Fruit fly (Drosophila melanogaster) whole organism, embryonic: ENCODE data around the gene not.

Experiments used
- Atf6 ChIP-seq: fragments of 200-800 bp; sonication (Bioruptor generic); IDR thresholded peaks from 2 replicates; pipeline ENCODE4 v1.3.6; 2022; ENCODE audit warnings: missing biosample characterization, missing genetic modification characterization
- Blimp-1 ChIP-seq: fragments of 200-800 bp; sonication (Bioruptor generic); optimal IDR thresholded peaks from 3 replicates; lab custom pipeline; 2018; ENCODE audit warnings: missing biosample characterization, missing genetic modification characterization, mild to moderate bottlenecking, moderate library complexity, missing genetic modification reagents
- CG10462 ChIP-seq: fragments of 200-800 bp; sonication (Bioruptor generic); optimal IDR thresholded peaks from 2 replicates; lab custom pipeline; 2016; ENCODE audit warnings: missing biosample characterization, missing genetic modification characterization
- CG10543 ChIP-seq: fragments of 200-800 bp; sonication (Bioruptor generic); optimal IDR thresholded peaks from 3 replicates; lab custom pipeline; 2017; ENCODE audit warnings: missing biosample characterization, mild to moderate bottlenecking, missing genetic modification characterization, moderate library complexity
- CG10565 ChIP-seq: fragments of 200-800 bp; sonication (Bioruptor generic); optimal IDR thresholded peaks from 3 replicates; lab custom pipeline; 2016; ENCODE audit warnings: missing biosample characterization, mild to moderate bottlenecking, missing genetic modification characterization
- CG11504 ChIP-seq: fragments of 200-800 bp; sonication (Bioruptor generic); optimal IDR thresholded peaks from 3 replicates; lab custom pipeline; 2019; ENCODE audit warnings: missing biosample characterization, mild to moderate bottlenecking, missing genetic modification characterization, moderate library complexity
- CG12104 ChIP-seq: fragments of 200-800 bp; sonication (Bioruptor generic); optimal IDR thresholded peaks from 3 replicates; lab custom pipeline; 2016; ENCODE audit warnings: missing biosample characterization, missing genetic modification characterization
- CG14014 ChIP-seq: fragments of 200-800 bp; sonication (Bioruptor generic); IDR thresholded peaks from 2 replicates; pipeline ENCODE4 v1.3.6; 2022; ENCODE audit warnings: missing biosample characterization, missing genetic modification characterization
- CG15073 ChIP-seq: fragments of 200-800 bp; sonication (Bioruptor generic); optimal IDR thresholded peaks from 2 replicates; lab custom pipeline; 2016; ENCODE audit warnings: missing biosample characterization, missing genetic modification characterization
- CG1647 ChIP-seq: fragments of 200-800 bp; sonication (Bioruptor generic); optimal IDR thresholded peaks from 3 replicates; lab custom pipeline; 2016; ENCODE audit warnings: missing biosample characterization, missing genetic modification characterization
- CG16815 ChIP-seq: fragments of 200-800 bp; sonication (Bioruptor generic); optimal IDR thresholded peaks from 3 replicates; lab custom pipeline; 2017; ENCODE audit warnings: missing biosample characterization, mild to moderate bottlenecking, missing genetic modification characterization
- CG1792 ChIP-seq: fragments of 200-800 bp; sonication (Bioruptor generic); optimal IDR thresholded peaks from 2 replicates; lab custom pipeline; 2016; ENCODE audit warnings: missing biosample characterization, missing genetic modification characterization
- CG18262 ChIP-seq: fragments of 200-800 bp; optimal IDR thresholded peaks from 3 replicates; lab custom pipeline; 2019; ENCODE audit warnings: missing biosample characterization, mild to moderate bottlenecking, missing genetic modification characterization, moderate library complexity
- CG18599 ChIP-seq: fragments of 200-800 bp; sonication (Bioruptor generic); optimal IDR thresholded peaks from 3 replicates; lab custom pipeline; 2017; ENCODE audit warnings: missing biosample characterization, missing genetic modification characterization, mild to moderate bottlenecking, moderate library complexity, missing genetic modification reagents
- CG2116 ChIP-seq: fragments of 200-800 bp; sonication (Bioruptor generic); optimal IDR thresholded peaks from 3 replicates; lab custom pipeline; 2018; ENCODE audit warnings: missing biosample characterization, mild to moderate bottlenecking, missing genetic modification characterization
- CG42726 ChIP-seq: fragments of 200-800 bp; sonication (Bioruptor generic); IDR thresholded peaks from 2 replicates; pipeline ENCODE4 v1.3.6; 2022; ENCODE audit warnings: missing biosample characterization, missing genetic modification characterization; ENCODE audit not compliant: partially characterized antibody
- CG5245 ChIP-seq: fragments of 200-800 bp; sonication (Bioruptor generic); optimal IDR thresholded peaks from 3 replicates; lab custom pipeline; 2016; ENCODE audit warnings: missing biosample characterization, missing genetic modification characterization
- CG6813 ChIP-seq: fragments of 200-800 bp; sonication (Bioruptor generic); optimal IDR thresholded peaks from 2 replicates; lab custom pipeline; 2017; ENCODE audit warnings: missing biosample characterization, missing genetic modification characterization, mild to moderate bottlenecking, moderate library complexity, missing genetic modification reagents
- CG7928 ChIP-seq: fragments of 200-800 bp; sonication (Bioruptor generic); optimal IDR thresholded peaks from 2 replicates; lab custom pipeline; 2017; ENCODE audit warnings: missing biosample characterization, mild to moderate bottlenecking, missing genetic modification characterization
- CG7963 ChIP-seq: fragments of 200-800 bp; sonication (Bioruptor generic); IDR thresholded peaks from 3 replicates; pipeline ENCODE4 v1.3.6; 2022; ENCODE audit warnings: missing biosample characterization, missing genetic modification characterization; ENCODE audit not compliant: partially characterized antibody
- Fer1 ChIP-seq: fragments of 200-800 bp; sonication (Bioruptor generic); optimal IDR thresholded peaks from 2 replicates; lab custom pipeline; 2017; ENCODE audit warnings: missing biosample characterization, mild to moderate bottlenecking, missing genetic modification characterization
- Gsc ChIP-seq: fragments of 200-800 bp; sonication (Bioruptor generic); IDR thresholded peaks from 2 replicates; pipeline ENCODE4 v1.3.6; 2022; ENCODE audit warnings: missing biosample characterization, missing genetic modification characterization
- Oaz ChIP-seq: fragments of 200-800 bp; sonication (Bioruptor generic); IDR thresholded peaks from 2 replicates; pipeline ENCODE4 v1.3.6; 2022; ENCODE audit warnings: missing biosample characterization, missing genetic modification characterization
- Pdp1 ChIP-seq, 2 experiments: fragments of 200-800 bp; sonication (Bioruptor generic); optimal IDR thresholded peaks; 3 replicates each; lab custom pipeline; 2016; ENCODE audit warnings: missing biosample characterization in 2 of 2, missing genetic modification characterization in 2 of 2, mild to moderate bottlenecking in 1 of 2, moderate library complexity in 1 of 2
- Poxn ChIP-seq: fragments of 200-800 bp; sonication (Bioruptor generic); IDR thresholded peaks from 2 replicates; pipeline ENCODE4 v1.3.6; 2022; ENCODE audit warnings: missing biosample characterization, missing genetic modification characterization
- Sox102F ChIP-seq: fragments of 200-800 bp; sonication (Bioruptor generic); optimal IDR thresholded peaks from 2 replicates; lab custom pipeline; 2018; ENCODE audit warnings: missing biosample characterization, mild to moderate bottlenecking, missing genetic modification characterization, moderate library complexity
- Sry-δ ChIP-seq: fragments of 200-800 bp; sonication (Bioruptor generic); optimal IDR thresholded peaks from 2 replicates; lab custom pipeline; 2016; ENCODE audit warnings: missing biosample characterization, missing genetic modification characterization
- bbx ChIP-seq: fragments of 200-800 bp; sonication (Bioruptor generic); IDR thresholded peaks from 2 replicates; pipeline ENCODE4 v1.3.6; 2022; ENCODE audit warnings: missing biosample characterization, missing genetic modification characterization; ENCODE audit not compliant: partially characterized antibody
- cas ChIP-seq: fragments of 200-800 bp; sonication (Bioruptor generic); IDR thresholded peaks from 2 replicates; pipeline ENCODE4 v1.3.6; 2022; ENCODE audit warnings: missing biosample characterization, missing genetic modification characterization
- caup ChIP-seq: fragments of 200-800 bp; sonication (Bioruptor generic); optimal IDR thresholded peaks from 3 replicates; lab custom pipeline; 2017; ENCODE audit warnings: missing biosample characterization, mild to moderate bottlenecking, missing genetic modification characterization, moderate library complexity; ENCODE audit not compliant: severe bottlenecking
- crc ChIP-seq: fragments of 200-800 bp; sonication (Bioruptor generic); optimal IDR thresholded peaks from 2 replicates; lab custom pipeline; 2016; ENCODE audit warnings: missing biosample characterization, missing genetic modification characterization
- crol ChIP-seq: fragments of 200-800 bp; sonication (Bioruptor generic); IDR thresholded peaks from 2 replicates; pipeline ENCODE4 v1.3.6; 2022; ENCODE audit warnings: missing biosample characterization, missing genetic modification characterization
- dan ChIP-seq: fragments of 200-800 bp; sonication (Bioruptor generic); IDR thresholded peaks from 2 replicates; pipeline ENCODE4 v1.3.6; 2022; ENCODE audit warnings: missing biosample characterization, missing genetic modification characterization
- dati ChIP-seq: fragments of 200-800 bp; sonication (Bioruptor generic); IDR thresholded peaks from 2 replicates; pipeline ENCODE4 v1.3.6; 2022; ENCODE audit warnings: missing biosample characterization, missing genetic modification characterization
- gem ChIP-seq: fragments of 200-800 bp; sonication (Bioruptor generic); optimal IDR thresholded peaks from 2 replicates; lab custom pipeline; 2019; ENCODE audit warnings: missing biosample characterization, mild to moderate bottlenecking, missing genetic modification characterization, moderate library complexity
- grau ChIP-seq: fragments of 200-800 bp; optimal IDR thresholded peaks from 3 replicates; lab custom pipeline; 2019; ENCODE audit warnings: missing biosample characterization, mild to moderate bottlenecking, missing genetic modification characterization, moderate library complexity
- hkb ChIP-seq, 2 experiments: fragments of 200-800 bp in 1 of 2; fragments of >200 bp in 1 of 2; sonication (Bioruptor generic) in 1 of 2; IDR thresholded peaks in 1 of 2; optimal IDR thresholded peaks in 1 of 2; 2 replicates each; pipeline versions ENCODE4 v1.3.6 to Lab custom; 2017 to 2022; ENCODE audit warnings: missing biosample characterization in 1 of 2, missing genetic modification characterization in 1 of 2
- kni ChIP-seq: fragments of 200-800 bp; sonication (Bioruptor generic); optimal IDR thresholded peaks from 3 replicates; lab custom pipeline; 2017; ENCODE audit warnings: mild to moderate bottlenecking, missing biosample characterization, missing genetic modification reagents, missing genetic modification characterization
- lab ChIP-seq: fragments of 200-800 bp; sonication (Bioruptor generic); optimal IDR thresholded peaks from 3 replicates; lab custom pipeline; 2017; ENCODE audit warnings: missing biosample characterization, missing genetic modification characterization, mild to moderate bottlenecking, moderate library complexity, missing genetic modification reagents
- lilli ChIP-seq: fragments of 200-800 bp; sonication (Bioruptor generic); optimal IDR thresholded peaks from 3 replicates; lab custom pipeline; 2016; ENCODE audit warnings: missing biosample characterization, missing genetic modification characterization
- mirr ChIP-seq: fragments of 200-800 bp; sonication (Bioruptor generic); optimal IDR thresholded peaks from 3 replicates; lab custom pipeline; 2018; ENCODE audit warnings: missing biosample characterization, mild to moderate bottlenecking, missing genetic modification characterization
- pum ChIP-seq: fragments of 200-800 bp; sonication (Bioruptor generic); optimal IDR thresholded peaks from 2 replicates; lab custom pipeline; 2016; ENCODE audit warnings: missing biosample characterization, missing genetic modification characterization
- pzg ChIP-seq: fragments of 200-800 bp; sonication (Bioruptor generic); optimal IDR thresholded peaks from 3 replicates; lab custom pipeline; 2018; ENCODE audit warnings: missing biosample characterization, mild to moderate bottlenecking, missing genetic modification characterization, moderate library complexity
- row ChIP-seq: fragments of 200-800 bp; sonication (Bioruptor generic); IDR thresholded peaks from 3 replicates; pipeline ENCODE4 v1.3.6; 2022; ENCODE audit warnings: missing biosample characterization, missing genetic modification characterization
- tio ChIP-seq: fragments of 200-800 bp; sonication (Bioruptor generic); optimal IDR thresholded peaks from 2 replicates; lab custom pipeline; 2017; ENCODE audit warnings: missing biosample characterization, missing genetic modification characterization, inconsistent platforms
- tll ChIP-seq, 2 experiments: fragments of 200-800 bp in 1 of 2; fragments of >200 bp in 1 of 2; sonication (Bioruptor generic) in 1 of 2; optimal IDR thresholded peaks; 2 replicates each; lab custom pipeline; 2017 to 2019; ENCODE audit warnings: missing biosample characterization in 2 of 2, missing genetic modification characterization in 2 of 2, mild to moderate bottlenecking in 1 of 2, moderate library complexity in 1 of 2
- zfh1 ChIP-seq: fragments of 200-800 bp; sonication (Bioruptor generic); IDR thresholded peaks from 3 replicates; pipeline ENCODE4 v1.3.6; 2022; ENCODE audit warnings: missing biosample characterization, missing genetic modification characterization

The not gene

DNA sequence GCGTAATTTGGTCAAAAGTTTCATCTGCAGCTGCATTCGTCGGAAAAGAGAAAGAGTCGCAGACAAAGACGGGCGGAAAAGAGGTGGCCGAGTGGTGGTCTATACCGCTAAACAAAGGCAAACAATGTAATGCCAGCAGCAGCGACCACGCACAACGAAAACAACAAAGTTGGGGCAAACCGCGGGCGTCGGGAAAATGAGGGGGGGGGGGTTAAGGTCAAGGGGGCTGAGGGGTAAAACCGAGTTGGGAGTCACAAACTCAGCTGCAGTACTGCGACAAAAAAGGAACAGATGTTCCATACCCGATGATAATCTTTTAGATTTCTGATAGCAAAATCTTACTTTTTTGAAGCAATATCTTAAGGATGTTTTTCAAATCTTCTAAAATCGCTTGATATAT, 14.9 kb upstream of the not start:
- TF ChIP-seq crol (GFP tag; lab: Robert Waterston, UW) (peak; percentile 91), CG2116 (no peak)

dm6 chr3L:18634792-18635471, 13.0 kb upstream of the not start:
- no peak for TF ChIP-seq CG1792 (GFP tag; lab: Kevin White, UChicago)
- TF ChIP-seq CG1647: no peak
- no peak for TF ChIP-seq pzg
- TF ChIP-seq dan (GFP tag; lab: Robert Waterston, UW): no peak
- no peak for TF ChIP-seq crc
- no peak for TF ChIP-seq CG10565 (GFP tag; lab: Kevin White, UChicago)
- TF ChIP-seq lilli (GFP tag; lab: Kevin White, UChicago): no peak
- no peak for TF ChIP-seq Atf6
- TF ChIP-seq CG15073: no peak
- TF ChIP-seq CG10462: no peak
- TF ChIP-seq CG11504 (tag; lab: Kevin White, UChicago): peak; percentile 4
- no peak for TF ChIP-seq Fer1
- no peak for TF ChIP-seq CG6813 (GFP tag; lab: Kevin White, UChicago)
- TF ChIP-seq CG18262: no peak
- peak; percentile 11 for TF ChIP-seq CG18599 (GFP tag; lab: Kevin White, UChicago)
- no peak for TF ChIP-seq cas
- no peak for TF ChIP-seq CG5245 (GFP tag; lab: Kevin White, UChicago)
- no peak for TF ChIP-seq Blimp-1 (GFP tag; lab: Kevin White, UChicago)
- TF ChIP-seq bbx (GFP tag; lab: Robert Waterston, UW): no peak
- no peak for TF ChIP-seq CG14014 (GFP tag; lab: Robert Waterston, UW)
- peak; percentile 16 for TF ChIP-seq Sox102F (GFP tag; lab: Kevin White, UChicago)
- TF ChIP-seq dati (GFP tag; lab: Robert Waterston, UW): no peak
- TF ChIP-seq row (GFP tag; lab: Robert Waterston, UW): peak; percentile 63
- TF ChIP-seq CG42726 (GFP tag; lab: Robert Waterston, UW): no peak
- TF ChIP-seq hkb (optimal IDR thresholded peaks at IDR 0.05; lab: Kevin White, UChicago): no peak
- TF ChIP-seq hkb (GFP tag; IDR thresholded peaks at IDR 0.05; lab: Robert Waterston, UW): no peak
- no peak for TF ChIP-seq caup (GFP tag; lab: Kevin White, UChicago)
- no peak for TF ChIP-seq tio
- no peak for TF ChIP-seq zfh1
- no peak for TF ChIP-seq Poxn (GFP tag; lab: Robert Waterston, UW)
- peak; percentile 8 for TF ChIP-seq lab (GFP tag; lab: Kevin White, UChicago)
- no peak for TF ChIP-seq pum
- no peak for TF ChIP-seq Oaz (GFP tag; lab: Robert Waterston, UW)
- no peak for TF ChIP-seq CG7928 (GFP tag; lab: Kevin White, UChicago)
- peak; percentile 30 for TF ChIP-seq gem (tag; lab: Kevin White, UChicago)
- TF ChIP-seq Gsc (GFP tag; lab: Robert Waterston, UW): no peak
- TF ChIP-seq Sry-δ (GFP tag; lab: Kevin White, UChicago): no peak
- no peak for TF ChIP-seq kni (GFP tag; lab: Kevin White, UChicago)
- peak; percentile 32 for TF ChIP-seq grau
- TF ChIP-seq CG7963: no peak
- no peak for TF ChIP-seq CG10543 (GFP tag; lab: Kevin White, UChicago)
- no peak for TF ChIP-seq CG12104 (GFP tag; lab: Kevin White, UChicago)
- no peak for TF ChIP-seq mirr (GFP tag; lab: Kevin White, UChicago)
- no peak for TF ChIP-seq tll (GFP tag; optimal IDR thresholded peaks at IDR 0.05; lab: Kevin White, UChicago)
- TF ChIP-seq Pdp1 (GFP tag; optimal IDR thresholded peaks at IDR 0.05; lab: Kevin White, UChicago): no peak
- no peak for TF ChIP-seq CG16815 (GFP tag; lab: Kevin White, UChicago)
